Fruit fly (Drosophila melanogaster) whole organism, wandering third instar larva: ENCODE results near the gene CG13311.
A peak's percentile ranks its signal among the peaks of the same experiment; 100 is the strongest.

Experiments
- Abd-B ChIP-seq: fragments of >200 bp; optimal IDR thresholded peaks from 2 replicates; lab custom pipeline; 2017; ENCODE audit warnings: missing biosample characterization, missing genetic modification characterization
- CG32264 ChIP-seq: fragments of 200-800 bp; sonication (Bioruptor generic); optimal IDR thresholded peaks from 2 replicates; lab custom pipeline; 2016; ENCODE audit warnings: missing biosample characterization, missing genetic modification characterization
- CG9705 ChIP-seq: fragments of 200-800 bp; sonication (Bioruptor generic); optimal IDR thresholded peaks from 2 replicates; lab custom pipeline; 2018; ENCODE audit warnings: missing biosample characterization, mild to moderate bottlenecking, missing genetic modification characterization
- CrebA ChIP-seq: fragments of 200-800 bp; sonication (Bioruptor generic); optimal IDR thresholded peaks from 2 replicates; lab custom pipeline; 2016; ENCODE audit warnings: missing biosample characterization, mild to moderate bottlenecking, missing genetic modification characterization, borderline replicate concordance
- Dfd ChIP-seq: fragments of >200 bp; optimal IDR thresholded peaks from 2 replicates; lab custom pipeline; 2017; ENCODE audit warnings: missing biosample characterization, missing genetic modification characterization
- Dif ChIP-seq: fragments of 200-275, 200-300 bp; sonication (Bioruptor generic); optimal IDR thresholded peaks from 2 replicates; lab custom pipeline; 2018; ENCODE audit warnings: missing biosample characterization, missing genetic modification characterization; ENCODE audit not compliant: partially characterized antibody
- GATAd ChIP-seq: sonication (Bioruptor generic); optimal IDR thresholded peaks from 2 replicates; lab custom pipeline; 2016; ENCODE audit warnings: missing biosample characterization, missing genetic modification characterization
- HLH106 ChIP-seq: fragments of 200-800 bp; optimal IDR thresholded peaks from 3 replicates; lab custom pipeline; 2019; ENCODE audit warnings: missing biosample characterization, mild to moderate bottlenecking, missing genetic modification characterization, moderate library complexity
- Hnf4 ChIP-seq: fragments of 200-800 bp; sonication (Bioruptor generic); optimal IDR thresholded peaks from 2 replicates; lab custom pipeline; 2016; ENCODE audit warnings: missing biosample characterization, mild to moderate bottlenecking, missing genetic modification characterization
- Hr78 ChIP-seq: fragments of >200 bp; optimal IDR thresholded peaks from 2 replicates; lab custom pipeline; 2017; ENCODE audit warnings: missing biosample characterization, missing genetic modification characterization
- Hr83 ChIP-seq: fragments of 200-300 bp; sonication (Bioruptor generic); optimal IDR thresholded peaks from 2 replicates; lab custom pipeline; 2016; ENCODE audit warnings: missing biosample characterization, mild to moderate bottlenecking, missing genetic modification characterization, moderate library complexity; ENCODE audit not compliant: poor library complexity, severe bottlenecking
- Jra ChIP-seq: sonication (Bioruptor generic); optimal IDR thresholded peaks from 2 replicates; lab custom pipeline; 2016; ENCODE audit warnings: missing biosample characterization, missing genetic modification characterization
- Mio ChIP-seq: sonication (Bioruptor generic); optimal IDR thresholded peaks from 2 replicates; lab custom pipeline; 2016; ENCODE audit warnings: missing biosample characterization, missing genetic modification characterization
- Myc ChIP-seq: fragments of >200 bp; optimal IDR thresholded peaks from 2 replicates; lab custom pipeline; 2017
- N ChIP-seq: fragments of >200 bp; optimal IDR thresholded peaks from 2 replicates; lab custom pipeline; 2018; ENCODE audit warnings: missing biosample characterization, missing external identifiers, missing genetic modification characterization
- OdsH ChIP-seq: fragments of 200-800 bp; sonication (Bioruptor generic); optimal IDR thresholded peaks from 2 replicates; lab custom pipeline; 2016; ENCODE audit warnings: missing biosample characterization, mild to moderate bottlenecking, missing genetic modification characterization
- Rel ChIP-seq, 2 experiments: fragments of 200-800 bp; sonication (Bioruptor generic) in 1 of 2; optimal IDR thresholded peaks; 2 replicates in 1 of 2; 3 replicates in 1 of 2; lab custom pipeline; 2016 to 2019; ENCODE audit warnings: mild to moderate bottlenecking in 2 of 2, missing biosample characterization in 2 of 2, missing genetic modification characterization in 2 of 2, moderate library complexity in 1 of 2
- Sp1 ChIP-seq: fragments of 200-800 bp; sonication (Bioruptor generic); optimal IDR thresholded peaks from 3 replicates; lab custom pipeline; 2019; ENCODE audit warnings: missing biosample characterization, mild to moderate bottlenecking, missing genetic modification characterization, moderate library complexity
- Vsx2 ChIP-seq: fragments of 200-300, 225-300 bp; sonication (Bioruptor generic); optimal IDR thresholded peaks from 2 replicates; lab custom pipeline; 2018; ENCODE audit warnings: missing biosample characterization, missing genetic modification characterization; ENCODE audit not compliant: partially characterized antibody
- br ChIP-seq: fragments of 200-800 bp; sonication (Bioruptor generic); optimal IDR thresholded peaks from 2 replicates; lab custom pipeline; 2016; ENCODE audit warnings: missing biosample characterization, missing genetic modification characterization
- brk ChIP-seq: fragments of 200-800 bp; sonication (Bioruptor generic); optimal IDR thresholded peaks from 2 replicates; lab custom pipeline; 2016; ENCODE audit warnings: missing biosample characterization, mild to moderate bottlenecking, missing genetic modification characterization
- dl ChIP-seq, 2 experiments: fragments of 175-275, 200-275 bp in 1 of 2; fragments of 200-275 bp in 1 of 2; sonication (Bioruptor generic); optimal IDR thresholded peaks; lab custom pipeline; 2018; ENCODE audit warnings: mild to moderate bottlenecking in 2 of 2, missing biosample characterization in 2 of 2, missing genetic modification characterization in 2 of 2, moderate library complexity in 2 of 2; ENCODE audit not compliant: partially characterized antibody in 2 of 2, insufficient read depth in 1 of 2
- dmrt93B ChIP-seq: fragments of 200-800 bp; sonication (Bioruptor generic); optimal IDR thresholded peaks from 2 replicates; lab custom pipeline; 2018; ENCODE audit warnings: missing biosample characterization, mild to moderate bottlenecking, missing genetic modification characterization
- dsf ChIP-seq: sonication (Bioruptor generic); optimal IDR thresholded peaks from 2 replicates; lab custom pipeline; 2016; ENCODE audit warnings: missing biosample characterization, missing genetic modification characterization, borderline replicate concordance
- ey ChIP-seq: fragments of 200-800 bp; sonication (Bioruptor generic); optimal IDR thresholded peaks from 2 replicates; lab custom pipeline; 2016; ENCODE audit warnings: missing biosample characterization, missing genetic modification characterization
- foxo ChIP-seq, 2 experiments: fragments of 200-800 bp; sonication (Bioruptor generic); optimal IDR thresholded peaks; 2 replicates in 1 of 2; 3 replicates in 1 of 2; lab custom pipeline; 2016 to 2017; ENCODE audit warnings: missing biosample characterization in 2 of 2, missing genetic modification characterization in 2 of 2
- fru ChIP-seq: fragments of 200-800 bp; sonication (Bioruptor generic); optimal IDR thresholded peaks from 3 replicates; lab custom pipeline; 2016; ENCODE audit warnings: missing biosample characterization, mild to moderate bottlenecking, missing genetic modification characterization
- h ChIP-seq: fragments of 200-800 bp; sonication (Bioruptor generic); optimal IDR thresholded peaks from 3 replicates; lab custom pipeline; 2016; ENCODE audit warnings: missing biosample characterization, mild to moderate bottlenecking, missing genetic modification characterization
- jim ChIP-seq: fragments of 175-275, 200-325 bp; sonication (Bioruptor generic); optimal IDR thresholded peaks from 2 replicates; lab custom pipeline; 2016; ENCODE audit warnings: missing biosample characterization, mild to moderate bottlenecking, missing genetic modification characterization
- lola ChIP-seq: fragments of >200 bp; optimal IDR thresholded peaks from 2 replicates; lab custom pipeline; 2017; ENCODE audit warnings: missing biosample characterization, missing genetic modification characterization
- pan ChIP-seq: fragments of >200 bp; optimal IDR thresholded peaks from 2 replicates; lab custom pipeline; 2017
- psq ChIP-seq: fragments of 200-800 bp; sonication (Bioruptor generic); optimal IDR thresholded peaks from 3 replicates; lab custom pipeline; 2017; ENCODE audit warnings: missing biosample characterization, mild to moderate bottlenecking, missing genetic modification characterization, moderate library complexity
- rgr ChIP-seq: fragments of 200-800 bp; sonication (Bioruptor generic); optimal IDR thresholded peaks from 3 replicates; lab custom pipeline; 2016; ENCODE audit warnings: missing biosample characterization, mild to moderate bottlenecking, missing genetic modification characterization
- sage ChIP-seq: fragments of 200-800 bp; sonication (Bioruptor generic); optimal IDR thresholded peaks from 2 replicates; lab custom pipeline; 2016; ENCODE audit warnings: missing biosample characterization, mild to moderate bottlenecking, missing genetic modification characterization
- sv ChIP-seq: fragments of 200-800 bp; sonication (Bioruptor generic); optimal IDR thresholded peaks from 3 replicates; lab custom pipeline; 2016; ENCODE audit warnings: missing biosample characterization, missing genetic modification characterization
- tai ChIP-seq: sonication (Bioruptor generic); optimal IDR thresholded peaks from 2 replicates; lab custom pipeline; 2016; ENCODE audit warnings: missing biosample characterization, missing genetic modification characterization
- usp ChIP-seq: fragments of >200 bp; optimal IDR thresholded peaks from 2 replicates; lab custom pipeline; 2017; ENCODE audit warnings: missing biosample characterization, missing genetic modification characterization
- woc ChIP-seq: sonication (Bioruptor generic); optimal IDR thresholded peaks from 2 replicates; lab custom pipeline; 2016; ENCODE audit warnings: missing biosample characterization, mild to moderate bottlenecking, missing genetic modification characterization

CG13311 gene

dm6 chr3L:8839563-8840425 lies 37.8 kb upstream of the CG13311 start:
- TF ChIP-seq brk (GFP tag; lab: Kevin White, UChicago) (peak; percentile 34), dmrt93B (GFP tag; lab: Kevin White, UChicago) (peak; percentile 43), dl (GFP tag; optimal IDR thresholded peaks at IDR 0.05; lab: Kevin White, UChicago; ENCODE audit: insufficient read depth in 1 of 2, partially characterized antibody in 2 of 2) (no peak), ey (peak; percentile 50), lola (GFP tag; lab: Kevin White, UChicago) (no peak), Jra (GFP tag; lab: Kevin White, UChicago) (peak; percentile 39), usp (GFP tag; lab: Kevin White, UChicago) (no peak), Mio (GFP tag; lab: Kevin White, UChicago) (no peak), Hnf4 (GFP tag; lab: Kevin White, UChicago) (peak; percentile 42), Dfd (no peak), Hr78 (no peak), Hr83 (no peak), GATAd (GFP tag; lab: Kevin White, UChicago) (no peak), Abd-B (no peak), Dif (GFP tag; lab: Kevin White, UChicago) (no peak), Myc (lab: Kevin White, UChicago) (no peak), CG9705 (GFP tag; lab: Kevin White, UChicago) (no peak), Sp1 (GFP tag; lab: Kevin White, UChicago) (peak; percentile 69), HLH106 (tag; lab: Kevin White, UChicago) (peak; percentile 61), fru (GFP tag; lab: Kevin White, UChicago) (peak; percentile 67), tai (GFP tag; lab: Kevin White, UChicago) (no peak), h (peak; percentile 71), Vsx2 (no peak), woc (GFP tag; lab: Kevin White, UChicago) (peak; percentile 88), foxo (GFP tag; optimal IDR thresholded peaks at IDR 0.05; lab: Kevin White, UChicago) (peak in 1 of 2 experiments; percentile 66), jim (GFP tag; lab: Kevin White, UChicago) (no peak), CrebA (no peak), OdsH (GFP tag; lab: Kevin White, UChicago) (peak; percentile 41), sage (no peak), dsf (no peak), Rel (GFP tag; optimal IDR thresholded peaks at IDR 0.05; lab: Kevin White, UChicago) (peak; percentile 52), Rel (tag; optimal IDR thresholded peaks at IDR 0.05; lab: Kevin White, UChicago) (peak; percentile 54), psq (GFP tag; lab: Kevin White, UChicago) (peak; percentile 52), sv (no peak), rgr (peak; percentile 37), N (GFP tag; lab: Kevin White, UChicago) (no peak), CG32264 (no peak), pan (lab: Kevin White, UChicago) (no peak), br (GFP tag; lab: Kevin White, UChicago) (peak; percentile 58)

- TF ChIP-seq usp (GFP tag; lab: Kevin White, UChicago) (no peak), CrebA (no peak), Vsx2 (peak; percentile 47), foxo (GFP tag; optimal IDR thresholded peaks at IDR 0.05; lab: Kevin White, UChicago) (no peak), tai (GFP tag; lab: Kevin White, UChicago) (no peak), CG9705 (GFP tag; lab: Kevin White, UChicago) (no peak), br (GFP tag; lab: Kevin White, UChicago) (no peak), Dif (GFP tag; lab: Kevin White, UChicago) (peak; percentile 40), CG32264 (no peak), Hr83 (no peak), Rel (GFP tag; optimal IDR thresholded peaks at IDR 0.05; lab: Kevin White, UChicago) (no peak), Rel (tag; optimal IDR thresholded peaks at IDR 0.05; lab: Kevin White, UChicago) (peak; percentile 23), fru (GFP tag; lab: Kevin White, UChicago) (no peak)
Observed at dm6 chr3L:8839130-8839529, 37.2 kb upstream of the CG13311 start.
